Worm (Caenorhabditis elegans) whole organism, late embryonic: ENCODE results near the gene hpo-36.

Experiments used
- T23F11.4 ChIP-seq: fragments of 200-800 bp; sonication (Bioruptor generic); optimal IDR thresholded peaks from 2 replicates; lab custom pipeline; 2018; ENCODE audit warnings: mild to moderate bottlenecking, missing genetic modification characterization, missing compliant biosample characterization
- ahr-1 ChIP-seq: sonication (generic microtip); optimal IDR thresholded peaks from 2 replicates; lab custom pipeline; 2016; ENCODE audit warnings: missing genetic modification characterization, missing compliant biosample characterization
- ceh-30 ChIP-seq: fragments of 150-350 bp; optimal IDR thresholded peaks from 2 replicates; lab custom pipeline; 2014; ENCODE audit warnings: missing biosample characterization, missing genetic modification characterization
- dmd-4 ChIP-seq: sonication (generic microtip); optimal IDR thresholded peaks from 2 replicates; lab custom pipeline; 2016; ENCODE audit warnings: borderline replicate concordance, missing genetic modification characterization, missing compliant biosample characterization
- dve-1 ChIP-seq: sonication (generic microtip); optimal IDR thresholded peaks from 2 replicates; lab custom pipeline; 2017; ENCODE audit warnings: antibody characterized with exemption, mild to moderate bottlenecking, missing genetic modification characterization, missing compliant biosample characterization
- ets-4 ChIP-seq: sonication (generic microtip); optimal IDR thresholded peaks from 2 replicates; lab custom pipeline; 2016; ENCODE audit warnings: missing genetic modification characterization, missing compliant biosample characterization
- fax-1 ChIP-seq: sonication (generic microtip); optimal IDR thresholded peaks from 2 replicates; lab custom pipeline; 2016; ENCODE audit warnings: missing genotype, missing genetic modification characterization, missing compliant biosample characterization
- lin-11 ChIP-seq: fragments of 200-800 bp; sonication (Bioruptor generic); optimal IDR thresholded peaks from 2 replicates; lab custom pipeline; 2018; ENCODE audit warnings: mild to moderate bottlenecking, missing genetic modification characterization, missing compliant biosample characterization
- nhr-11 ChIP-seq: fragments of 150-350 bp; optimal IDR thresholded peaks from 2 replicates; lab custom pipeline; 2014; ENCODE audit warnings: missing biosample characterization, missing genetic modification characterization
- pha-4 ChIP-seq: fragments of 150-350 bp; optimal IDR thresholded peaks from 2 replicates; lab custom pipeline; 2018; ENCODE audit warnings: missing biosample characterization, missing genetic modification reagents, missing genetic modification characterization
- ref-2 ChIP-seq: sonication (generic microtip); optimal IDR thresholded peaks from 2 replicates; lab custom pipeline; 2016; ENCODE audit warnings: missing genetic modification characterization, missing compliant biosample characterization
- tbx-7 ChIP-seq: sonication (generic microtip); optimal IDR thresholded peaks from 2 replicates; lab custom pipeline; 2016; ENCODE audit warnings: missing genotype, missing genetic modification characterization, missing compliant biosample characterization

- TF ChIP-seq T23F11.4 (GFP tag; lab: Kevin White, UChicago) (no peak), nhr-11 (tag; lab: Kevin White, UChicago) (no peak), tbx-7 (tag; lab: Kevin White, UChicago) (no peak), ref-2 (tag; lab: Kevin White, UChicago) (no peak), lin-11 (tag; lab: Kevin White, UChicago) (no peak), dmd-4 (tag; lab: Kevin White, UChicago) (no peak), ets-4 (no peak), fax-1 (tag; lab: Kevin White, UChicago) (no peak), ceh-30 (tag; lab: Kevin White, UChicago) (no peak), dve-1 (tag; lab: Kevin White, UChicago) (no peak), pha-4 (tag; lab: Kevin White, UChicago) (no peak), ahr-1 (tag; lab: Kevin White, UChicago) (no peak)
These were observed 32.3 kb downstream of the hpo-36 start for ce11 chrV:3706893-3707292.
